Fruit fly (Drosophila melanogaster): ENCODE results near the gene Oatp33Ea.

dm6 chr2L:12413899-12414298, 31.8 kb downstream of the Oatp33Ea start:
- TF ChIP-seq CG34422 (GFP tag; IDR thresholded peaks at IDR 0.05): no peak
- TF ChIP-seq CG2120 (GFP tag; optimal IDR thresholded peaks at IDR 0.05): no peak
- no peak for TF ChIP-seq HLHmδ (GFP tag; optimal IDR thresholded peaks at IDR 0.05)
- TF ChIP-seq Hr39 (optimal IDR thresholded peaks at IDR 0.05): no peak
- no peak for TF ChIP-seq CG15514 (GFP tag; optimal IDR thresholded peaks at IDR 0.05)
- TF ChIP-seq amos (GFP tag; IDR thresholded peaks at IDR 0.05; ENCODE audit: partially characterized antibody): no peak
- no peak for TF ChIP-seq CG7786 (GFP tag; optimal IDR thresholded peaks at IDR 0.05)
- no peak for TF ChIP-seq Neu2 (GFP tag; optimal IDR thresholded peaks at IDR 0.05; ENCODE audit: borderline replicate concordance)
- TF ChIP-seq CG16863 (GFP tag; optimal IDR thresholded peaks at IDR 0.05): no peak
- no peak for TF ChIP-seq dan (GFP tag; IDR thresholded peaks at IDR 0.05)
- TF ChIP-seq tio (GFP tag; optimal IDR thresholded peaks at IDR 0.05): no peak
- TF ChIP-seq CG14710 (tag; optimal IDR thresholded peaks at IDR 0.05): no peak
- TF ChIP-seq CG11093 (GFP tag; IDR thresholded peaks at IDR 0.05): no peak
- TF ChIP-seq CG2116 (GFP tag; optimal IDR thresholded peaks at IDR 0.05): no peak
